Fruit fly (Drosophila melanogaster): ENCODE data around the gene CG8476.

- TF ChIP-seq psq (optimal IDR thresholded peaks at IDR 0.05) (no peak), Myc (optimal IDR thresholded peaks at IDR 0.05) (no peak), h (optimal IDR thresholded peaks at IDR 0.05) (no peak), Sin3A (optimal IDR thresholded peaks at IDR 0.05) (no peak)
These were observed 36.7 kb upstream of the CG8476 start for dm6 chr3R:13257110-13257509.
